Worm (Caenorhabditis elegans) whole organism, L4/young adult: ENCODE data around the gene srh-154.

ENCODE experiments used
- W03F9.2 ChIP-seq: fragments of 150-350 bp; optimal IDR thresholded peaks from 2 replicates; lab custom pipeline; 2014; ENCODE audit warnings: missing biosample characterization, missing genetic modification characterization
- him-1 ChIP-seq: sonication (generic microtip); optimal IDR thresholded peaks from 2 replicates; lab custom pipeline; 2016; ENCODE audit warnings: missing genotype, missing genetic modification reagents, missing genetic modification characterization, missing compliant biosample characterization

ce11 chrV:17469180-17469579 is 29.7 kb downstream of the srh-154 start, which contains the start of gene F20E11.17:
- TF ChIP-seq W03F9.2 (no peak), him-1 (tag; lab: Kevin White, UChicago) (no peak)
